Worm (Caenorhabditis elegans) whole organism, midembryonic: ENCODE measurements around the gene C43D7.8.

ENCODE experiments used
- cog-1 ChIP-seq: sonication (generic microtip); optimal IDR thresholded peaks from 2 replicates; lab custom pipeline; 2016; ENCODE audit warnings: missing genetic modification characterization, missing compliant biosample characterization
- flt-1 ChIP-seq: fragments of 200-800 bp; sonication (Bioruptor generic); IDR thresholded peaks from 2 replicates; pipeline ENCODE4 v1.3.6; 2022; ENCODE audit warnings: missing genetic modification characterization, missing compliant biosample characterization
- med-1 ChIP-seq: sonication (generic microtip); optimal IDR thresholded peaks from 2 replicates; lab custom pipeline; 2017; ENCODE audit warnings: missing genetic modification characterization, mild to moderate bottlenecking, missing compliant biosample characterization, antibody characterized with exemption, missing genetic modification reagents; ENCODE audit not compliant: insufficient read depth
- ztf-23 ChIP-seq: fragments of 200-800 bp; sonication (Bioruptor generic); IDR thresholded peaks from 2 replicates; pipeline ENCODE4 v1.3.6; 2022; ENCODE audit warnings: missing genetic modification reagents, missing genetic modification characterization, missing compliant biosample characterization

DNA sequence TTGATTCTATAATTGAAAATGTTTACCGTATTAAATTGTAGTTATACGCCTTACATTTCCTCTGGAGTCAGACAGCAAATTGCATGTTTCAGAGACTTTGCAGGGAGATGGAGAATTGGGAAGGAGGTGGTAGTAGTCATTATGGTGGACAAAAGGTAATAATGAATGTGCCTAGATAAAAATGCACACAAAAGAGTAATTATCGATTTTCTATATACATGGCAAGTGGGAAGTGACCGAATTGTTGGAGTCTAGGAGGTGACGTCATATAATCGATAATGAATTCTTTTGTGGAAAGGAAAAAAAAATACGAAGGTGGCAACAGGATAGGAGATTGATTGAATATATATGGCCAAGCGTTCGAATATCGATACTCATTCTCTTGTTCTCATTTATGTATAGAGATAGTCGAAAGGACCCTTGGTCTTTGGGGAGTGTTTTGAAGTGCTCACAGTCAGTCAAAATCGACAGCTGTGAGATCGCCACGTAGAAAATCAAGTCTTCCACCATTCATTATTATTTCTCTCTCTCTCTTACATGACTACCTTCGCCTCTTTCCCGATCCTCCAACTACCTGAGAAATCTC, 7.6 kb downstream of the C43D7.8 start, which contains the start of the genes fbxb-63 and fbxb-61:
- no peak for TF ChIP-seq flt-1 (GFP tag; lab: Robert Waterston, UW)
- TF ChIP-seq cog-1 (tag; lab: Kevin White, UChicago): no peak
- TF ChIP-seq ztf-23 (GFP tag; lab: Robert Waterston, UW): no peak
- no peak for TF ChIP-seq med-1 (GFP tag; lab: Kevin White, UChicago)
